Worm (Caenorhabditis elegans) whole organism, mixed stage, embryonic: Measurements from ENCODE around the gene C29F5.1.

Experiments
- bed-3 ChIP-seq: fragments of 200-800 bp; sonication (Bioruptor generic); optimal IDR thresholded peaks from 3 replicates; lab custom pipeline; 2018; ENCODE audit warnings: mild to moderate bottlenecking, missing genetic modification characterization, moderate library complexity, missing compliant biosample characterization
- ces-1 ChIP-seq: fragments of 150-350 bp; optimal IDR thresholded peaks from 2 replicates; lab custom pipeline; 2014; ENCODE audit warnings: missing biosample characterization, missing genetic modification reagents, missing genetic modification characterization
- elt-3 ChIP-seq: fragments of 150-350 bp; optimal IDR thresholded peaks from 2 replicates; lab custom pipeline; 2014; ENCODE audit warnings: missing biosample characterization, missing genetic modification characterization
- ham-2 ChIP-seq: fragments of 200-800 bp; sonication (Bioruptor generic); optimal IDR thresholded peaks from 2 replicates; lab custom pipeline; 2018; ENCODE audit warnings: mild to moderate bottlenecking, missing genetic modification characterization, missing compliant biosample characterization
- lin-13 ChIP-seq: fragments of 150-350 bp; optimal IDR thresholded peaks from 2 replicates; lab custom pipeline; 2014; ENCODE audit warnings: missing biosample characterization, missing genetic modification characterization
- lsy-2 ChIP-seq: fragments of 150-350 bp; optimal IDR thresholded peaks from 2 replicates; lab custom pipeline; 2014; ENCODE audit warnings: missing biosample characterization, missing genetic modification characterization
- mep-1 ChIP-seq: fragments of 150-350 bp; optimal IDR thresholded peaks from 2 replicates; lab custom pipeline; 2017; ENCODE audit warnings: missing biosample characterization, missing genetic modification reagents, missing genetic modification characterization, inconsistent platforms
- pha-4 ChIP-seq: fragments of 150-350 bp; optimal IDR thresholded peaks from 2 replicates; lab custom pipeline; 2018; ENCODE audit warnings: missing biosample characterization, missing genetic modification reagents, missing genetic modification characterization
- sem-2 ChIP-seq: fragments of 200-800 bp; sonication (Bioruptor generic); optimal IDR thresholded peaks from 2 replicates; lab custom pipeline; 2018; ENCODE audit warnings: mild to moderate bottlenecking, missing genetic modification characterization, missing compliant biosample characterization
- snpc-4 ChIP-seq: fragments of 150-350 bp; optimal IDR thresholded peaks from 2 replicates; lab custom pipeline; 2014; ENCODE audit warnings: missing biosample characterization, missing genetic modification characterization
- unc-120 ChIP-seq: sonication (generic microtip); optimal IDR thresholded peaks from 2 replicates; lab custom pipeline; 2017; ENCODE audit warnings: missing genetic modification characterization, missing compliant biosample characterization; ENCODE audit not compliant: poor library complexity, severe bottlenecking
- unc-39 ChIP-seq: fragments of 150-350 bp; optimal IDR thresholded peaks from 2 replicates; lab custom pipeline; 2014; ENCODE audit warnings: missing biosample characterization, missing genetic modification characterization
- unc-62 ChIP-seq: fragments of 150-350 bp; optimal IDR thresholded peaks from 2 replicates; lab custom pipeline; 2014; ENCODE audit warnings: missing biosample characterization, missing genetic modification reagents, missing genetic modification characterization
- ztf-11 ChIP-seq: fragments of 150-350 bp; optimal IDR thresholded peaks from 2 replicates; lab custom pipeline; 2014; ENCODE audit warnings: missing biosample characterization, missing genetic modification characterization

DNA sequence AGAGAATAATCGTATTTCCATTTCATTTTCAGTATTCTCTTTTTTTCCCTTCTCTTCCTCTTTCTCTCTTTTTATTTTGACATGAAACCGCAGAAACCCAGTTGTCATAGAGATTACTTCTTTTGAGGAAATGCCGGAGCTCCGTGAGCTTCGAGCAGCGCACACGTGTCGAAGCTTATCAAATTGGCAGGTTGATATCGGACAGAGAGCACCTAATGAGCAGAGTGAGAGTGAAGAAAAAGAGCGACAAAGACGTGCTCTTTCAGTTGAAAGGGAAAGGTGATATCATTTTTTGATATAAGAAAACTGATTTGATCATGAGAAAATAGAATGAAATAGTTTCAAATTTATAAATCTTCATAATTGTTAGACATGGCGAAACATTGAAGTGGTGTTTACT is 32.0 kb downstream of the C29F5.1 start, which contains the start of gene C32D5.14:
- TF ChIP-seq snpc-4 (tag; lab: Kevin White, UChicago) (no peak), pha-4 (tag; lab: Kevin White, UChicago) (no peak), mep-1 (tag; lab: Kevin White, UChicago) (no peak), lsy-2 (tag; lab: Kevin White, UChicago) (no peak), ztf-11 (no peak), unc-62 (GFP tag; lab: Kevin White, UChicago) (no peak), bed-3 (GFP tag; lab: Kevin White, UChicago) (no peak), lin-13 (tag; lab: Kevin White, UChicago) (no peak), elt-3 (tag; lab: Kevin White, UChicago) (no peak), unc-39 (tag; lab: Kevin White, UChicago) (no peak), ces-1 (no peak), unc-120 (tag; lab: Kevin White, UChicago) (no peak), sem-2 (no peak), ham-2 (GFP tag; lab: Kevin White, UChicago) (no peak)
